Worm (Caenorhabditis elegans): ENCODE results near the gene skr-5.

DNA sequence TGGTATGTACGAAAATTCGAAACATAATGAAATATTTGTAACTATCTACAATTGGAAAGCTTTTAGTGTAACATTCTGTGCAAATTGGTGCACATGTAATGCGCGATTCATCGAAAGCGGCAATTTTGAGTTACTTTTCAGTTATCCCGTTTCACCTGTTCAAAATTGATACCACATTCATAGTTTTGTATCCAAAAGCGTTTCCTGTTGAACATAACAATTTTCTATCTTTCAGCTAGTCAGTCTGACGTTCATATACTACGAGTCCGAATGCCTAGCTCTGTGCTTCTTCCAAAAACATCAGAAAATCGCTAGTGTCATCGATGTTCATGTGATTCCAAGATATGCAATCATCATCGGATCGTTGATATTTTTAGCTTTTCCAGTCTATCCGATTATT lies 44.3 kb upstream of the skr-5 start:
- no peak for TF ChIP-seq dmd-4 (tag; optimal IDR thresholded peaks at IDR 0.05)
- TF ChIP-seq lsy-2 (tag; optimal IDR thresholded peaks at IDR 0.05): no peak
- no peak for TF ChIP-seq unc-62 (GFP tag; optimal IDR thresholded peaks at IDR 0.05)
- no peak for TF ChIP-seq zag-1 (tag; optimal IDR thresholded peaks at IDR 0.05)

All from whole organism, L2 larva.